Fruit fly (Drosophila melanogaster) whole organism, embryonic: ENCODE measurements around the gene CG17803.

ENCODE experiments used
- Adf1 ChIP-seq: fragments of 200-800 bp; sonication (Bioruptor generic); IDR thresholded peaks from 2 replicates; pipeline ENCODE4 v1.3.6; 2022; ENCODE audit warnings: missing biosample characterization, missing genetic modification characterization
- CG10543 ChIP-seq: fragments of 200-800 bp; sonication (Bioruptor generic); optimal IDR thresholded peaks from 3 replicates; lab custom pipeline; 2017; ENCODE audit warnings: missing biosample characterization, mild to moderate bottlenecking, missing genetic modification characterization, moderate library complexity
- CG11504 ChIP-seq: fragments of 200-800 bp; sonication (Bioruptor generic); optimal IDR thresholded peaks from 3 replicates; lab custom pipeline; 2019; ENCODE audit warnings: missing biosample characterization, mild to moderate bottlenecking, missing genetic modification characterization, moderate library complexity
- CG12155 ChIP-seq: fragments of 200-800 bp; sonication (Bioruptor generic); optimal IDR thresholded peaks from 3 replicates; lab custom pipeline; 2016; ENCODE audit warnings: missing biosample characterization, missing genetic modification characterization
- CG12219 ChIP-seq: fragments of 200-800 bp; sonication (Bioruptor generic); optimal IDR thresholded peaks from 3 replicates; lab custom pipeline; 2018; ENCODE audit warnings: missing biosample characterization, mild to moderate bottlenecking, missing genetic modification characterization
- CG12769 ChIP-seq: fragments of 200-800 bp; sonication (Bioruptor generic); optimal IDR thresholded peaks from 2 replicates; lab custom pipeline; 2019; ENCODE audit warnings: missing biosample characterization, mild to moderate bottlenecking, missing genetic modification characterization, moderate library complexity
- CG14667 ChIP-seq: fragments of 200-800 bp; sonication (Bioruptor generic); IDR thresholded peaks from 2 replicates; pipeline ENCODE4 v1.3.6; 2022; ENCODE audit warnings: missing biosample characterization, missing genetic modification characterization
- CG1529 ChIP-seq: fragments of 200-800 bp; sonication (Bioruptor generic); optimal IDR thresholded peaks from 3 replicates; lab custom pipeline; 2018; ENCODE audit warnings: missing biosample characterization, missing genetic modification characterization
- CG16779 ChIP-seq: fragments of 200-800 bp; sonication (Bioruptor generic); IDR thresholded peaks from 2 replicates; pipeline ENCODE4 v1.3.6; 2022; ENCODE audit warnings: missing biosample characterization, missing genetic modification characterization
- CG17385 ChIP-seq: fragments of 200-800 bp; sonication (Bioruptor generic); optimal IDR thresholded peaks from 3 replicates; lab custom pipeline; 2018; ENCODE audit warnings: missing biosample characterization, mild to moderate bottlenecking, missing genetic modification characterization
- CG18011 ChIP-seq: fragments of 200-800 bp; sonication (Bioruptor generic); optimal IDR thresholded peaks from 2 replicates; lab custom pipeline; 2017; ENCODE audit warnings: missing biosample characterization, missing genetic modification characterization, mild to moderate bottlenecking, moderate library complexity, missing genotype
- CG18476 ChIP-seq: fragments of 200-800 bp; sonication (Bioruptor generic); optimal IDR thresholded peaks from 2 replicates; lab custom pipeline; 2016; ENCODE audit warnings: missing biosample characterization, mild to moderate bottlenecking, missing genetic modification characterization
- CG32532 ChIP-seq: fragments of 200-800 bp; sonication (Bioruptor generic); IDR thresholded peaks from 2 replicates; pipeline ENCODE4 v1.3.6; 2022; ENCODE audit warnings: missing biosample characterization, missing genetic modification characterization
- CG3407 ChIP-seq: fragments of 200-800 bp; sonication (Bioruptor generic); optimal IDR thresholded peaks from 2 replicates; lab custom pipeline; 2018; ENCODE audit warnings: missing biosample characterization, mild to moderate bottlenecking, missing genetic modification characterization
- CG34224 ChIP-seq: fragments of 200-800 bp; sonication (Bioruptor generic); IDR thresholded peaks from 3 replicates; pipeline ENCODE4 v1.3.6; 2022; ENCODE audit warnings: missing biosample characterization, missing genetic modification characterization; ENCODE audit not compliant: partially characterized antibody
- CG6175 ChIP-seq: fragments of 200-800 bp; sonication (Bioruptor generic); IDR thresholded peaks from 3 replicates; pipeline ENCODE4 v1.3.6; 2022; ENCODE audit warnings: missing biosample characterization, missing genetic modification characterization
- Camta ChIP-seq: fragments of 200-800 bp; sonication (Bioruptor generic); optimal IDR thresholded peaks from 2 replicates; lab custom pipeline; 2016; ENCODE audit warnings: missing biosample characterization, missing genetic modification characterization
- D ChIP-seq, 2 experiments: fragments of 200-800 bp in 1 of 2; fragments of >200 bp in 1 of 2; sonication (Bioruptor generic) in 1 of 2; optimal IDR thresholded peaks; 2 replicates in 1 of 2; 3 replicates in 1 of 2; lab custom pipeline; 2017; ENCODE audit warnings: mild to moderate bottlenecking in 1 of 2, missing biosample characterization in 1 of 2, missing genetic modification characterization in 1 of 2, missing genetic modification reagents in 1 of 2
- Deaf1 ChIP-seq: fragments of 200-800 bp; optimal IDR thresholded peaks from 3 replicates; lab custom pipeline; 2019; ENCODE audit warnings: missing biosample characterization, mild to moderate bottlenecking, missing genetic modification characterization, moderate library complexity
- Dek ChIP-seq: fragments of 200-800 bp; sonication (Bioruptor generic); optimal IDR thresholded peaks from 3 replicates; lab custom pipeline; 2019; ENCODE audit warnings: missing biosample characterization, mild to moderate bottlenecking, missing genetic modification characterization, moderate library complexity
- Drgx ChIP-seq: fragments of 200-800 bp; sonication (Bioruptor generic); IDR thresholded peaks from 2 replicates; pipeline ENCODE4 v1.3.6; 2022; ENCODE audit warnings: missing biosample characterization, missing genetic modification characterization
- Eip74EF ChIP-seq, 2 experiments: fragments of 200-800 bp in 1 of 2; fragments of >200 bp in 1 of 2; sonication (Bioruptor generic) in 1 of 2; optimal IDR thresholded peaks; 2 replicates each; lab custom pipeline; 2017 to 2019; ENCODE audit warnings: missing biosample characterization in 2 of 2, missing genetic modification characterization in 2 of 2, mild to moderate bottlenecking in 1 of 2, moderate library complexity in 1 of 2
- Kr ChIP-seq: fragments of 200-800 bp; sonication (Bioruptor generic); optimal IDR thresholded peaks from 2 replicates; lab custom pipeline; 2017; ENCODE audit warnings: missing biosample characterization, mild to moderate bottlenecking, missing genetic modification characterization
- Lim3 ChIP-seq: fragments of 200-800 bp; sonication (Bioruptor generic); IDR thresholded peaks from 2 replicates; pipeline ENCODE4 v1.3.6; 2022; ENCODE audit warnings: missing biosample characterization, missing genetic modification characterization
- NC2β ChIP-seq: fragments of 200-800 bp; sonication (Bioruptor generic); optimal IDR thresholded peaks from 2 replicates; lab custom pipeline; 2016; ENCODE audit warnings: missing biosample characterization, missing genetic modification characterization
- Oaz ChIP-seq: fragments of 200-800 bp; sonication (Bioruptor generic); IDR thresholded peaks from 2 replicates; pipeline ENCODE4 v1.3.6; 2022; ENCODE audit warnings: missing biosample characterization, missing genetic modification characterization
- Ptx1 ChIP-seq: fragments of 200-800 bp; sonication (Bioruptor generic); IDR thresholded peaks from 2 replicates; pipeline ENCODE4 v1.3.6; 2022; ENCODE audit warnings: missing biosample characterization, missing genetic modification characterization
- Side ChIP-seq: fragments of 200-800 bp; sonication (Bioruptor generic); optimal IDR thresholded peaks from 2 replicates; lab custom pipeline; 2016; ENCODE audit warnings: missing biosample characterization, missing genetic modification characterization
- Taf1 ChIP-seq: fragments of 200-800 bp; sonication (Bioruptor generic); IDR thresholded peaks from 2 replicates; pipeline ENCODE4 v1.3.6; 2022; ENCODE audit warnings: missing biosample characterization, missing genetic modification characterization
- Trl ChIP-seq, 3 experiments: fragments of >200 bp in 2 of 3; fragments of 200-800 bp in 1 of 3; sonication (Bioruptor generic) in 1 of 3; optimal IDR thresholded peaks; 2 replicates in 1 of 3; 3 replicates in 2 of 3; lab custom pipeline; 2016 to 2017; ENCODE audit warnings: missing biosample characterization in 1 of 3, missing genetic modification characterization in 1 of 3
- ac ChIP-seq: fragments of 200-800 bp; sonication (Bioruptor generic); optimal IDR thresholded peaks from 3 replicates; lab custom pipeline; 2017; ENCODE audit warnings: missing biosample characterization, mild to moderate bottlenecking, missing genetic modification characterization
- aop ChIP-seq: fragments of 200-800 bp; sonication (Bioruptor generic); IDR thresholded peaks from 2 replicates; pipeline ENCODE4 v1.3.6; 2022; ENCODE audit warnings: missing biosample characterization, missing genetic modification characterization
- ase ChIP-seq: fragments of 200-800 bp; sonication (Bioruptor generic); IDR thresholded peaks from 3 replicates; pipeline ENCODE4 v1.3.6; 2022; ENCODE audit warnings: missing biosample characterization, missing genetic modification characterization
- bcd ChIP-seq: fragments of 200-800 bp; sonication (Bioruptor generic); optimal IDR thresholded peaks from 2 replicates; lab custom pipeline; 2017; ENCODE audit warnings: missing biosample characterization, mild to moderate bottlenecking, missing genetic modification characterization
- cg ChIP-seq: fragments of 200-800 bp; sonication (Bioruptor generic); optimal IDR thresholded peaks from 3 replicates; lab custom pipeline; 2019; ENCODE audit warnings: missing biosample characterization, mild to moderate bottlenecking, missing genetic modification characterization, moderate library complexity
- crc ChIP-seq: fragments of 200-800 bp; sonication (Bioruptor generic); optimal IDR thresholded peaks from 2 replicates; lab custom pipeline; 2016; ENCODE audit warnings: missing biosample characterization, missing genetic modification characterization
- ems ChIP-seq: fragments of 200-800 bp; sonication (Bioruptor generic); optimal IDR thresholded peaks from 3 replicates; lab custom pipeline; 2016; ENCODE audit warnings: missing biosample characterization, missing genetic modification characterization
- ham ChIP-seq: fragments of 200-800 bp; sonication (Bioruptor generic); IDR thresholded peaks from 2 replicates; pipeline ENCODE4 v1.3.6; 2022; ENCODE audit warnings: missing biosample characterization, missing genetic modification characterization
- ind ChIP-seq: fragments of 200-800 bp; sonication (Bioruptor generic); optimal IDR thresholded peaks from 3 replicates; lab custom pipeline; 2016; ENCODE audit warnings: missing biosample characterization, missing genetic modification characterization
- inv ChIP-seq: fragments of 200-800 bp; sonication (Bioruptor generic); IDR thresholded peaks from 2 replicates; pipeline ENCODE4 v1.3.6; 2022; ENCODE audit warnings: missing biosample characterization, missing genetic modification characterization; ENCODE audit not compliant: partially characterized antibody
- kay ChIP-seq: fragments of 200-800 bp; sonication (Bioruptor generic); optimal IDR thresholded peaks from 2 replicates; lab custom pipeline; 2016; ENCODE audit warnings: missing biosample characterization, missing genetic modification characterization
- nau ChIP-seq: fragments of 200-800 bp; sonication (Bioruptor generic); optimal IDR thresholded peaks from 3 replicates; lab custom pipeline; 2017; ENCODE audit warnings: missing biosample characterization, mild to moderate bottlenecking, missing genetic modification characterization, missing genetic modification reagents
- onecut ChIP-seq: fragments of 200-800 bp; sonication (Bioruptor generic); IDR thresholded peaks from 2 replicates; pipeline ENCODE4 v1.3.6; 2022; ENCODE audit warnings: missing biosample characterization, missing genetic modification characterization
- pan ChIP-seq, 4 experiments: fragments of >200 bp in 3 of 4; fragments of 200-800 bp in 1 of 4; sonication (Bioruptor generic) in 1 of 4; optimal IDR thresholded peaks in 3 of 4; IDR thresholded peaks in 1 of 4; 2 replicates each; pipeline versions ENCODE4 v1.3.6 to Lab custom; 2017 to 2022; ENCODE audit warnings: missing biosample characterization in 2 of 4, missing genetic modification characterization in 2 of 4, mixed read lengths in 1 of 4
- peb ChIP-seq: fragments of 200-800 bp; sonication (Bioruptor generic); IDR thresholded peaks from 2 replicates; pipeline ENCODE4 v1.3.6; 2022; ENCODE audit warnings: missing biosample characterization, missing genetic modification characterization
- sd ChIP-seq: fragments of 200-800 bp; sonication (Bioruptor generic); optimal IDR thresholded peaks from 3 replicates; lab custom pipeline; 2018; ENCODE audit warnings: missing biosample characterization, mild to moderate bottlenecking, missing genetic modification characterization, moderate library complexity
- sna ChIP-seq: fragments of 200-800 bp; sonication (Bioruptor generic); IDR thresholded peaks from 2 replicates; pipeline ENCODE4 v1.3.6; 2022; ENCODE audit warnings: missing biosample characterization, missing genetic modification characterization; ENCODE audit not compliant: partially characterized antibody
- tup ChIP-seq: fragments of 200-800 bp; sonication (Bioruptor generic); optimal IDR thresholded peaks from 2 replicates; lab custom pipeline; 2016; ENCODE audit warnings: missing biosample characterization, mild to moderate bottlenecking, missing genetic modification characterization, moderate library complexity

CG17803 gene

DNA sequence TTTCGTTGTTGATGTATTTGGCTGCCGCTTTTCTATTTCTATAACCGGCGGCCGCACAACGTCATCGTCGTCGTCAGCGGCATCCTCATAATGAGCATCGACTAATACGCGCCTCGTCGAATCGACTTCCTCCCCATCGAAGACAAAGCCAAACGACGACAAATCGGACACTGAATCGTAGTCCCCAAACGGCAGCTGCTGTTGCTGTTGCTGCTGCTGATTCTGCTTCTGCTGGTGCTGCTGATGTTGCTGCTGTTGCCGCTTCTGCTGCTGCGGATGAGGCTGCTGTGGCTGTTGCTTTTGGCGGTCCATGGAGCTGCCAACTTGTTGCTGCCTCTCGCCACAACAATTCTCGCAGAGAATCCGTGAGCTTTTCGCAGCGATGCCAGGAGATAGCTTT is 18.2 kb downstream of the CG17803 start:
- TF ChIP-seq Drgx (GFP tag; lab: Robert Waterston, UW) = peak; percentile 31; the same call in 1 of the 2 replicates
- TF ChIP-seq Deaf1 (tag; lab: Kevin White, UChicago) = peak; percentile 37
- TF ChIP-seq ase (GFP tag; lab: Robert Waterston, UW) = no peak
- peak; percentile 27 for TF ChIP-seq nau (GFP tag; lab: Kevin White, UChicago)
- TF ChIP-seq CG6175 (GFP tag; lab: Robert Waterston, UW) = peak; percentile 70; the same call in 1 of the 3 replicates
- peak; percentile 40 for TF ChIP-seq CG11504 (tag; lab: Kevin White, UChicago)
- TF ChIP-seq CG10543 (GFP tag; lab: Kevin White, UChicago) = peak; percentile 4
- TF ChIP-seq pan (optimal IDR thresholded peaks at IDR 0.05; lab: Kevin White, UChicago) = no peak
- peak in 1 of 2 experiments; percentile 7 for TF ChIP-seq pan (GFP tag; optimal IDR thresholded peaks at IDR 0.05 in 1 of 2, IDR thresholded peaks at IDR 0.05 in 1 of 2)
- TF ChIP-seq sd (tag; lab: Kevin White, UChicago) = peak; percentile 63
- peak; percentile 70 for TF ChIP-seq Adf1
- no peak for TF ChIP-seq Eip74EF (GFP tag; optimal IDR thresholded peaks at IDR 0.05; lab: Kevin White, UChicago)
- peak; percentile 20 for TF ChIP-seq CG12769 (tag; lab: Kevin White, UChicago)
- TF ChIP-seq CG1529 (GFP tag; lab: Kevin White, UChicago) = no peak
- TF ChIP-seq Trl (optimal IDR thresholded peaks at IDR 0.05; lab: Kevin White, UChicago) = peak in 1 of 2 experiments; percentile 19
- TF ChIP-seq Trl (GFP tag; optimal IDR thresholded peaks at IDR 0.05; lab: Kevin White, UChicago) = no peak

DNA sequence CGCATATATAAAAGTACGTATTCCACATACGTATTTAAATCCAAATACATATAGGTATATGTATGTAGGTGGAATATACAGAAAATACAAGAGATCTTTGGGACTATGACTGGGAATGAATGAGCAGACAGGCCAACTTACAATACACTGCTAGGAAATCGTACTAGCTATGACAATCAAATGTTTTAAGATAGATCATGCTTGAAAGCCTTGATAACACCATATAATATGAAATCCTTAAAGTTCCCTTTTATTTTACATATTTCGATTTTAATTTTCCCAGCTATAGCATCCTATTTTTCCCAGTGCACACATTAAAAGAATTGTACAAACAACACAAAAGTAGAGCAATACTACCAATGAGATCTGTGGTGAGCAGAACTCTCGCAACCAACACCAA is 19.9 kb downstream of the CG17803 start:
- TF ChIP-seq Ptx1 (peak; percentile 90), ham (peak; percentile 70; the same call in 1 of the 2 replicates), CG12155 (GFP tag; lab: Kevin White, UChicago) (peak; percentile 47), CG3407 (GFP tag; lab: Kevin White, UChicago) (peak; percentile 61), CG17385 (peak; percentile 74), Oaz (GFP tag; lab: Robert Waterston, UW) (peak; percentile 72), bcd (GFP tag; lab: Kevin White, UChicago) (peak; percentile 61), sna (GFP tag; lab: Robert Waterston, UW) (no peak), kay (GFP tag; lab: Kevin White, UChicago) (peak; percentile 72), cg (GFP tag; lab: Kevin White, UChicago) (peak; percentile 40), ac (no peak), Dek (tag; lab: Kevin White, UChicago) (peak; percentile 87), inv (GFP tag; lab: Robert Waterston, UW) (no peak), D (optimal IDR thresholded peaks at IDR 0.05; lab: Kevin White, UChicago) (no peak), D (GFP tag; optimal IDR thresholded peaks at IDR 0.05; lab: Kevin White, UChicago) (peak; percentile 59), CG34224 (no peak), tup (GFP tag; lab: Kevin White, UChicago) (peak; percentile 34), ind (GFP tag; lab: Kevin White, UChicago) (peak; percentile 84), aop (GFP tag; lab: Robert Waterston, UW) (peak; percentile 68; the same call in 1 of the 2 replicates), CG12219 (GFP tag; lab: Kevin White, UChicago) (peak; percentile 66), crc (peak; percentile 59), onecut (GFP tag; lab: Robert Waterston, UW) (peak; percentile 57), Kr (GFP tag; lab: Kevin White, UChicago) (no peak), CG18476 (GFP tag; lab: Kevin White, UChicago) (peak; percentile 43), Camta (GFP tag; lab: Kevin White, UChicago) (peak; percentile 72), CG14667 (GFP tag; lab: Robert Waterston, UW) (peak; percentile 83), peb (peak; percentile 77), CG18011 (peak; percentile 8), Side (GFP tag; lab: Kevin White, UChicago) (peak; percentile 71), NC2β (GFP tag; lab: Kevin White, UChicago) (peak; percentile 1), Lim3 (GFP tag; lab: Robert Waterston, UW) (peak; percentile 55; the same call in 1 of the 2 replicates), CG16779 (peak; percentile 76), CG32532 (GFP tag; lab: Robert Waterston, UW) (peak; percentile 94), Taf1 (GFP tag; lab: Robert Waterston, UW) (peak; percentile 89), ems (GFP tag; lab: Kevin White, UChicago) (peak; percentile 57)
